Fruit fly (Drosophila melanogaster): ENCODE results near the gene mtm.

The mtm gene

dm6 chr2L:6051212-6051621 lies 14.4 kb upstream of the mtm start:
- peak; percentile 96 for TF ChIP-seq CG6765 (GFP tag; optimal IDR thresholded peaks at IDR 0.05)
- peak; percentile 98 for TF ChIP-seq CG8924 (tag; optimal IDR thresholded peaks at IDR 0.05)
- TF ChIP-seq Max (GFP tag; optimal IDR thresholded peaks at IDR 0.05), result peak; percentile 95
- peak; percentile 88 for TF ChIP-seq CG8359 (GFP tag; optimal IDR thresholded peaks at IDR 0.05; ENCODE audit: borderline replicate concordance)
- peak; percentile 97 for TF ChIP-seq CG13894 (tag; optimal IDR thresholded peaks at IDR 0.05)
- peak; percentile 86 for TF ChIP-seq CG1024 (GFP tag; IDR thresholded peaks at IDR 0.05)
- TF ChIP-seq Taf1 (GFP tag; IDR thresholded peaks at IDR 0.05), result peak; percentile 84
- peak; percentile 95 for TF ChIP-seq ERR (GFP tag; optimal IDR thresholded peaks at IDR 0.05)
- peak; percentile 92 for TF ChIP-seq CG1529 (GFP tag; optimal IDR thresholded peaks at IDR 0.05)
- TF ChIP-seq CG15601 (tag; optimal IDR thresholded peaks at IDR 0.05), result peak; percentile 94
- peak; percentile 98 for TF ChIP-seq CG6813 (GFP tag; optimal IDR thresholded peaks at IDR 0.05)
- TF ChIP-seq odd (GFP tag; optimal IDR thresholded peaks at IDR 0.05), result peak; percentile 97
- peak; percentile 96 for TF ChIP-seq CG13624 (GFP tag; optimal IDR thresholded peaks at IDR 0.05)
- TF ChIP-seq grau (tag; optimal IDR thresholded peaks at IDR 0.05), result peak; percentile 96
- TF ChIP-seq CG16863 (GFP tag; optimal IDR thresholded peaks at IDR 0.05), result peak; percentile 95
- TF ChIP-seq HmgD (GFP tag; optimal IDR thresholded peaks at IDR 0.05), result peak; percentile 69
- peak; percentile 58; the same call in 1 of the 2 replicates for TF ChIP-seq CG6272 (GFP tag; IDR thresholded peaks at IDR 0.05)
- peak; percentile 79 for TF ChIP-seq Hmx (GFP tag; optimal IDR thresholded peaks at IDR 0.05)
- TF ChIP-seq sim (GFP tag; IDR thresholded peaks at IDR 0.05), result peak; percentile 91
- peak; percentile 94 for TF ChIP-seq CG1647 (GFP tag; optimal IDR thresholded peaks at IDR 0.05)
- TF ChIP-seq CG33557 (GFP tag; optimal IDR thresholded peaks at IDR 0.05), result peak; percentile 95
- TF ChIP-seq Hey (tag; optimal IDR thresholded peaks at IDR 0.05), result peak; percentile 85
- TF ChIP-seq HLH4C (GFP tag; IDR thresholded peaks at IDR 0.05; ENCODE audit: partially characterized antibody), result no peak
- TF ChIP-seq CG18476 (GFP tag; optimal IDR thresholded peaks at IDR 0.05), result peak; percentile 95
- peak; percentile 92 for TF ChIP-seq tup (GFP tag; optimal IDR thresholded peaks at IDR 0.05)
- no peak for TF ChIP-seq abd-A (tag; optimal IDR thresholded peaks at IDR 0.05)
- peak; percentile 97 for TF ChIP-seq chm (GFP tag; IDR thresholded peaks at IDR 0.05)
- TF ChIP-seq bigmax (GFP tag; optimal IDR thresholded peaks at IDR 0.05), result peak; percentile 29
- peak; percentile 97 for TF ChIP-seq CG7556 (GFP tag; optimal IDR thresholded peaks at IDR 0.05)
- TF ChIP-seq her (GFP tag; optimal IDR thresholded peaks at IDR 0.05), result peak; percentile 95
- TF ChIP-seq pum (GFP tag; optimal IDR thresholded peaks at IDR 0.05), result peak; percentile 90
- TF ChIP-seq phol (tag; optimal IDR thresholded peaks at IDR 0.05), result peak; percentile 95
- TF ChIP-seq org-1 (GFP tag; optimal IDR thresholded peaks at IDR 0.05), result peak; percentile 96
- TF ChIP-seq CG17802 (tag; optimal IDR thresholded peaks at IDR 0.05), result peak; percentile 65
- peak; percentile 89 for TF ChIP-seq NC2β (GFP tag; optimal IDR thresholded peaks at IDR 0.05)
- no peak for TF ChIP-seq CG17568 (GFP tag; optimal IDR thresholded peaks at IDR 0.05)
- peak; percentile 96 for TF ChIP-seq ara (GFP tag; IDR thresholded peaks at IDR 0.05)
- peak; percentile 99 for TF ChIP-seq CG18599 (GFP tag; optimal IDR thresholded peaks at IDR 0.05)
- TF ChIP-seq CG16779 (GFP tag; IDR thresholded peaks at IDR 0.05), result peak; percentile 69; the same call in 1 of the 2 replicates
- peak; percentile 92 for TF ChIP-seq lmd (GFP tag; IDR thresholded peaks at IDR 0.05)
- peak; percentile 95 for TF ChIP-seq D19A (tag; optimal IDR thresholded peaks at IDR 0.05)
- peak; percentile 78 for TF ChIP-seq CG31224 (GFP tag; IDR thresholded peaks at IDR 0.05)
- TF ChIP-seq CG32772 (GFP tag; IDR thresholded peaks at IDR 0.05), result peak; percentile 72
- TF ChIP-seq wor (GFP tag; IDR thresholded peaks at IDR 0.05), result peak; percentile 91
- TF ChIP-seq Stat92E (GFP tag; optimal IDR thresholded peaks at IDR 0.05), result peak in 1 of 3 experiments; percentile 79
- peak; percentile 97 for TF ChIP-seq CG10147 (GFP tag; optimal IDR thresholded peaks at IDR 0.05)
- peak; percentile 100 for TF ChIP-seq Med (GFP tag)
- no peak for TF ChIP-seq CG14860 (GFP tag; IDR thresholded peaks at IDR 0.05; ENCODE audit: partially characterized antibody)
- TF ChIP-seq sima (GFP tag; optimal IDR thresholded peaks at IDR 0.05), result peak; percentile 92
- TF ChIP-seq sr (GFP tag; IDR thresholded peaks at IDR 0.05), result peak; percentile 75; the same call in 2 of the 3 replicates

All from whole organism, embryonic.